Worm (Caenorhabditis elegans) whole organism, early embryonic: ENCODE measurements around the gene oig-2.

Experiments
- B0310.2 ChIP-seq: sonication (generic microtip); optimal IDR thresholded peaks from 2 replicates; lab custom pipeline; 2016; ENCODE audit warnings: mild to moderate bottlenecking, missing genetic modification characterization, missing compliant biosample characterization
- F13C5.2 ChIP-seq: sonication (generic microtip); optimal IDR thresholded peaks from 2 replicates; lab custom pipeline; 2017; ENCODE audit warnings: mild to moderate bottlenecking, missing genetic modification characterization, inconsistent platforms, missing compliant biosample characterization
- aly-1 ChIP-seq: sonication (generic microtip); optimal IDR thresholded peaks from 2 replicates; lab custom pipeline; 2016; ENCODE audit warnings: missing genetic modification characterization, missing compliant biosample characterization
- ama-1 ChIP-seq: fragments of 150-350 bp; optimal IDR thresholded peaks from 2 replicates; lab custom pipeline; 2014
- ceh-36 ChIP-seq: sonication (generic microtip); optimal IDR thresholded peaks from 2 replicates; lab custom pipeline; 2016; ENCODE audit warnings: missing genetic modification characterization, inconsistent platforms, missing compliant biosample characterization
- flt-1 ChIP-seq: fragments of 200-800 bp; sonication (Bioruptor generic); IDR thresholded peaks from 2 replicates; pipeline ENCODE4 v1.3.6; 2022; ENCODE audit warnings: missing genetic modification characterization, missing compliant biosample characterization
- hmbx-1 ChIP-seq: sonication (generic microtip); optimal IDR thresholded peaks from 2 replicates; lab custom pipeline; 2016; ENCODE audit warnings: mild to moderate bottlenecking, missing genetic modification characterization, missing compliant biosample characterization
- hmg-4 ChIP-seq: fragments of 200-800 bp; sonication (Bioruptor generic); optimal IDR thresholded peaks from 2 replicates; lab custom pipeline; 2018; ENCODE audit warnings: mild to moderate bottlenecking, missing genetic modification characterization, missing compliant biosample characterization
- pes-1 ChIP-seq: fragments of 200-800 bp; sonication (Bioruptor generic); IDR thresholded peaks from 2 replicates; pipeline ENCODE4 v1.3.6; 2022; ENCODE audit warnings: missing genetic modification reagents, missing genetic modification characterization, missing compliant biosample characterization
- sea-1 ChIP-seq: fragments of 200-800 bp; sonication (Bioruptor generic); conservative IDR thresholded peaks from 2 replicates; pipeline ENCODE4 v1.3.6; 2022; ENCODE audit warnings: missing genetic modification characterization, missing compliant biosample characterization
- tbx-11 ChIP-seq: fragments of 200-800 bp; sonication (Bioruptor generic); IDR thresholded peaks from 2 replicates; pipeline ENCODE4 v1.3.6; 2022; ENCODE audit warnings: missing genetic modification characterization, missing compliant biosample characterization
- tbx-37 ChIP-seq: fragments of 200-800 bp; sonication (Bioruptor generic); conservative IDR thresholded peaks from 2 replicates; pipeline ENCODE4 v1.3.6; 2022; ENCODE audit warnings: missing genetic modification reagents, missing genetic modification characterization, missing compliant biosample characterization

oig-2 gene

ce11 chrII:12961293-12961692 lies 46.7 kb downstream of the oig-2 start:
- no peak for TF ChIP-seq tbx-11
- TF ChIP-seq tbx-37 (GFP tag; lab: Robert Waterston, UW): no peak
- TF ChIP-seq flt-1: no peak
- no peak for TF ChIP-seq F13C5.2 (tag; lab: Kevin White, UChicago)
- TF ChIP-seq pes-1 (GFP tag; lab: Robert Waterston, UW): no peak
- no peak for TF ChIP-seq hmg-4 (GFP tag; lab: Kevin White, UChicago)
- TF ChIP-seq ama-1 (lab: Kevin White, UChicago): no peak
- TF ChIP-seq aly-1 (tag; lab: Kevin White, UChicago): no peak
- TF ChIP-seq ceh-36: no peak
- TF ChIP-seq B0310.2 (tag; lab: Kevin White, UChicago): no peak

- TF ChIP-seq ceh-36 (no peak), tbx-37 (GFP tag; lab: Robert Waterston, UW) (no peak), ama-1 (lab: Kevin White, UChicago) (no peak), tbx-11 (no peak), hmbx-1 (no peak), sea-1 (GFP tag; lab: Robert Waterston, UW) (no peak)
Observed at ce11 chrII:12960206-12960605, 47.8 kb downstream of the oig-2 start.
